Fruit fly (Drosophila melanogaster): ENCODE data around the gene CG7386.
"Not testable (repeated sequence)": the region's sequence is repeated elsewhere in the genome, so short reads cannot be mapped to it uniquely, and the experiment has no call there.

The CG7386 gene

DNA sequence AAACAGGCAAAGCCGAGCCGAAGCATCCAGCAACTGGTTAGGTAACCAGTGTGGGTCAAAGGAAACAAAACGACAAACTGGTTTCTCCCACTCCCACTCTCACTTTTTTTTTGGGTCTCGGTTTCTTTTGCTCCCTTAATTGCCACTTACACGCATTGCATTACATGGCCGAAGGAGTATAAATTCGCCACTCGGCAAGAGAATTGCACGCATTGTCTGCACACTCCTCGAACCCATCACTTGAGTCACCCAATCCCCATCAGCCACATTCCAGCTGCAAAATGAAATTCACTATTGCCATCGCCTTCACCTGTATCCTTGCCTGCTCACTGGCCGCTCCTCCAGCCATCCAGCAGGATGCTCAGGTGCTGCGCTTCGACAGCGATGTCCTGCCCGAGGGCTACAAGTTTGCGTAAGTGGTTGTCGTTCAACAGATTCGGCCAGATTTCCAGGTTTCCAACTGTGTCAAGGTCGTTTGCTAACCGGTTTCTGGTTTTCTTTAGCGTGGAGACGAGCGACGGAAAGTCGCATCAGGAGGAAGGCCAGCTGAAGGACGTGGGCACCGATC lies 46.3 kb upstream of the CG7386 start, which contains the start of gene Lcp65Ad:
Gene Lcp65Ad (plus strand): TSS at position 208 of the 568 bp plus-strand sequence.
- TF ChIP-seq CG14655 (GFP tag; optimal IDR thresholded peaks at IDR 0.05) (no peak), EcR (GFP tag; optimal IDR thresholded peaks at IDR 0.05) (peak; percentile 36)

DNA sequence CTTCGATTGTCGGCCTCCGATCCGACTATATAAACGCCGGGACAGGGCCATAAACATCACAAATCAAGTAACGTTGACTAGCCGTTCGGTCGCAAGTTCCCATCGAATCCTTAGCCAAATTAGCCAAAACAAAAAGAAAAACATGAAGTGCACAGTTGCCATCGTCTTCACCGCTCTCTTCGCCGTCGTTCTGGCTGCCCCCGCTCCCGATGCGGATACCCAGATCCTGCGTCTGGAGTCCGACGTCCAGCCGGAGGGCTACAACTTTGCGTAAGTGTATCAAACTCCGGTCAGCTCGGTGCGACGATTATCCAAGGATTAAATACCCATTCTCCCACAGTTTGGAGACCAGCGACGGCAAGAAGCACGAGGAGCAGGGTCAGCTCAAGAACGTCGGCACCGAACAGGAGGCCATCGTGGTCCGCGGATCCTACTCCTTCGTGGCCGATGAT lies 44.8 kb upstream of the CG7386 start, which contains the start of gene Lcp65Ac:
Gene Lcp65Ac (plus strand): TSS at position 51 of the 452 bp plus-strand sequence.
- TF ChIP-seq CG17806 (tag; optimal IDR thresholded peaks at IDR 0.05) (no peak), rn (GFP tag; IDR thresholded peaks at IDR 0.05) (no peak), CG34367 (tag; optimal IDR thresholded peaks at IDR 0.05) (no peak), Snoo (tag; optimal IDR thresholded peaks at IDR 0.05) (no peak), CG15710 (tag; optimal IDR thresholded peaks at IDR 0.05) (no peak), CG8159 (tag; optimal IDR thresholded peaks at IDR 0.05) (no peak), CG14655 (GFP tag; optimal IDR thresholded peaks at IDR 0.05) (no peak), CG8301 (tag; optimal IDR thresholded peaks at IDR 0.05) (no peak), Pif1A (GFP tag; optimal IDR thresholded peaks at IDR 0.05) (no peak)

DNA sequence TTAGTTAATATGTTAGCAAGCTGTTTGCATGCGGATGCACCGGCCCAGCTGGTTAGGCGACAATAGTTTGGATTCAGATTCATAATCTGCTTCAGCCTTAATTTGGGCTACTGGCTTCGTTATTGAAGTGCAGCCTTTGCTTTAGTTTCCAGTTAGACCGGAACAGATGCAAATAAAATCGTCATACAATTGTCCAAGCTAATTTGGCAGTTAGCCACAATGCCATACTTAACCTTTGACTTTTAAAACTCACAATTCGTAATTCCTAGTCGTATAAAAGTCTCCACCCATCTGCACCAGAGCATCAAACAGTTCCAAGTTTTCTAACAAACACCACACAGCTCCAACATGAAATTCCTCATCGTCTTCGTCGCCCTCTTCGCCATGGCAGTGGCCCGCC lies 43.2 kb upstream of the CG7386 start, which contains the start of gene Lcp65Ab2:
Gene Lcp65Ab2 (plus strand): TSS at position 301 of the 400 bp plus-strand sequence.
- not testable (repeated sequence) for TF ChIP-seq CG13204 (GFP tag; optimal IDR thresholded peaks at IDR 0.05); CG12605 (GFP tag; IDR thresholded peaks at IDR 0.05); CG10348 (GFP tag; IDR thresholded peaks at IDR 0.05)

DNA sequence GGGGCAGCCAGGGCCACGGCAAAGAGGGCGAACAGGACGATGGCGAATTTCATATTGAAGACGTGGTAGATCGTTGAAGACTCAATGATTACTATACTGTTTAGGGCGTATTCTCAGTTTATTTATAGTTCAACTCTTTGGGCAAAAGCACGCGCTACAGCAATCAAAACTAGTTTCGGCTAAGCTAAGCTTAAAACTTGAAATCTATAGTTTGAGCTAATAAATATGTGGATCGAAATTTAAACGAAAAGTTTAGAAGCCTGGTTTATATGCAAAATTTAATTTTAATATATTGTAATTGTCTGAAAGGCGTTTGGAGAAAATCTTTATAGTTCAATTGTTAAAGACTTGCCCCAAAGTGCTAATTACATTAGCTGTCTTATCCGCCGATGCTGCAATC lies 41.7 kb upstream of the CG7386 start, which contains the start of gene Cpr65Ax1:
Gene Cpr65Ax1 (minus strand): TSS at position 101 of the 400 bp plus-strand sequence.
- TF ChIP-seq Ets98B (GFP tag; IDR thresholded peaks at IDR 0.05); CG13204 (GFP tag; optimal IDR thresholded peaks at IDR 0.05); CG34367 (tag; optimal IDR thresholded peaks at IDR 0.05): not testable (repeated sequence)

DNA sequence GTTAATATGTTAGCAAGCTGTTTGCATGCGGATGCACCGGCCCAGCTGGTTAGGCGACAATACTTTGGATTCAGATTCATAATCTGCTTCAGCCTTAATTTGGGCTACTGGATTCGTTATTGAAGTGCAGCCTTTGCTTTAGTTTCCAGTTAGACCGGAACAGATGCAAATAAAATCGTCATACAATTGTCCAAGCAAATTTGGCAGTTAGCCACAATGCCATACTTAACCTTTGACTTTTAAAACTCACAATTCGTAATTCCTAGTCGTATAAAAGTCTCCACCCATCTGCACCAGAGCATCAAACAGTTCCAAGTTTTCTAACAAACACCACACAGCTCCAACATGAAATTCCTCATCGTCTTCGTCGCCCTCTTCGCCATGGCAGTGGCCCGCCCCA lies 40.3 kb upstream of the CG7386 start, which contains the start of gene Lcp65Ab1:
Gene Lcp65Ab1 (plus strand): TSS at position 301 of the 400 bp plus-strand sequence.
- not testable (repeated sequence) for TF ChIP-seq Pif1A (GFP tag; optimal IDR thresholded peaks at IDR 0.05); CG8159 (tag; optimal IDR thresholded peaks at IDR 0.05); fd96Ca (GFP tag; IDR thresholded peaks at IDR 0.05)

DNA sequence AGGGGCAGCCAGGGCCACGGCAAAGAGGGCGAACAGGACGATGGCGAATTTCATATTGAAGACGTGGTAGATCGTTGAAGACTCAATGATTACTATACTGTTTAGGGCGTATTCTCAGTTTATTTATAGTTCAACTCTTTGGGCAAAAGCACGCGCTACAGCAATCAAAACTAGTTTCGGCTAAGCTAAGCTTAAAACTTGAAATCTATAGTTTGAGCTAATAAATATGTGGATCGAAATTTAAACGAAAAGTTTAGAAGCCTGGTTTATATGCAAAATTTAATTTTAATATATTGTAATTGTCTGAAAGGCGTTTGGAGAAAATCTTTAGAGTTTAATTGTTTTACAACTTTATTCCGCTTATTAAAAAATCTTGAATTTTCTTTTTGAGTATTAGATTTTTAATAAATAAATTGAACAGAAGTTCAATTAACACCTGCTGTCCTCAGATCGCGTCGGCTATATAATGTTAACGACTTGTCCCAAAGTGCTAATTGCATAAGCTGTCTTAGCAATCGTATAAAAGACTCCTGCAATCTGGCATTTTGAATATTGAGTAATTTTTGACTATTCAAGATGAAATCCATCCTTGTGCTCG lies 38.7 kb upstream of the CG7386 start, which contains the start of the genes Cpr65Ax2 and Lcp65Aa:
Gene Cpr65Ax2 (minus strand): TSS at position 101 of the 598 bp plus-strand sequence.
Gene Lcp65Aa (plus strand): TSS at position 548 of the 598 bp plus-strand sequence.
- not testable (repeated sequence) for TF ChIP-seq CG9948 (tag; optimal IDR thresholded peaks at IDR 0.05); CG10348 (GFP tag; IDR thresholded peaks at IDR 0.05); CG34367 (tag; optimal IDR thresholded peaks at IDR 0.05)

DNA sequence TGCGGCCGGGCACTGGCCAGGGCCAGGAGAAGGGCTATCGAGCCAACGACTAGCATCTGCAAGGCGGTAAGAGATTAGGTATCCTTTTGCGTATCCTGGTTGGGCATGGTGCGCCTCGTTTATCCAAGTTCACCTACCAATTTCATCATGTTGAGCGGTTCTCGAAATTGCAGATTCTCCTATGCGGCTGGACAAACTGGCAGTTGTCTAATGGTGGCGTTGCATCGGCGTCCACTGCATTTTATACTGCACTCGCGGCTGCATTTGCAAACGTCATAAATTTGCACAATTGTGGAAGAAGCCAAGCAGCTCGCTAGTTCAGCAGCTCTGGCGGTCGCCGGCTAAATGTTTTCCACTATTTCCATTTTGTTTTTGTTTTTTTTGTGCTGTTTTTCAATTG lies 37.0 kb upstream of the CG7386 start, which contains the start of gene Acp65Aa:
Gene Acp65Aa (minus strand): TSS at position 215 of the 400 bp plus-strand sequence.
- TF ChIP-seq CG10348 (GFP tag; IDR thresholded peaks at IDR 0.05) = no peak
- no peak for TF ChIP-seq CG8159 (tag; optimal IDR thresholded peaks at IDR 0.05)
- TF ChIP-seq CG14655 (GFP tag; optimal IDR thresholded peaks at IDR 0.05) = no peak
- TF ChIP-seq rn (GFP tag; IDR thresholded peaks at IDR 0.05) = no peak
- no peak for TF ChIP-seq Ets98B (GFP tag; IDR thresholded peaks at IDR 0.05)
- TF ChIP-seq CG9948 (tag; optimal IDR thresholded peaks at IDR 0.05) = no peak
- TF ChIP-seq CG15710 (tag; optimal IDR thresholded peaks at IDR 0.05) = no peak
- TF ChIP-seq CG13204 (GFP tag; optimal IDR thresholded peaks at IDR 0.05) = no peak

DNA sequence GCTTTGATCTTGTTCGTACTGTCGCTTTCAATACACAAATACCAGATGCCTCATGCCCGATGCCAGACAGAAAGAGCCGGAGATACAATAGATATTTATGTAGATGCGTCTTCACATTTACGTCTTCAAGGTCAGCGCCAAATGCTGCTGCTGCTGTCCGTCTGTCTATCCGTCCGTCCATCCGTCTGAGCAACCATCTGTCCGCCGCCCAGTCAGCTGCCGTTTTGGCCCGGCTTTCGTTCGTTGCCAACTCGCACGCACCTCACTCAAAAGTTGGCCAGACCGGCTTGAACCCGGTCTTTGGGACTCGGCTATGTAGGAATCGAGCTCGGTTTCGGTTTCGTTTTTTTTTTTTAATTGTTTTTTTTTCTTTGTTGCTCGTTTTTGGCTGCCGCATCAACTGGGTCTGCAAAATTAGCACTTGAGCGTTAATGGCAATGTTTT lies 34.6 kb upstream of the CG7386 start:
- TF ChIP-seq Ets98B (GFP tag; IDR thresholded peaks at IDR 0.05) (peak; percentile 61; the same call in 1 of the 2 replicates), D1 (tag; optimal IDR thresholded peaks at IDR 0.05) (no peak), CG4496 (GFP tag; IDR thresholded peaks at IDR 0.05) (peak; percentile 77), Pif1A (GFP tag; optimal IDR thresholded peaks at IDR 0.05) (peak; percentile 81), CG34367 (tag; optimal IDR thresholded peaks at IDR 0.05) (peak; percentile 59), rn (GFP tag; IDR thresholded peaks at IDR 0.05) (no peak), CG8159 (tag; optimal IDR thresholded peaks at IDR 0.05) (peak; percentile 42), CG14655 (GFP tag; optimal IDR thresholded peaks at IDR 0.05) (no peak), CG32121 (GFP tag; IDR thresholded peaks at IDR 0.05) (peak; percentile 37; the same call in 1 of the 2 replicates), CG12605 (GFP tag; IDR thresholded peaks at IDR 0.05) (peak; percentile 91), CG13204 (GFP tag; optimal IDR thresholded peaks at IDR 0.05) (peak; percentile 89), CG17806 (tag; optimal IDR thresholded peaks at IDR 0.05) (peak; percentile 35), Snoo (tag; optimal IDR thresholded peaks at IDR 0.05) (peak; percentile 43), CG8301 (tag; optimal IDR thresholded peaks at IDR 0.05) (no peak), fd96Ca (GFP tag; IDR thresholded peaks at IDR 0.05) (0 out of 3 replicates have a peak, but pooled peaks have one; percentile 42), Pif1B (GFP tag; optimal IDR thresholded peaks at IDR 0.05) (peak; percentile 71), EcR (GFP tag; optimal IDR thresholded peaks at IDR 0.05) (peak; percentile 73), CG10348 (GFP tag; IDR thresholded peaks at IDR 0.05) (no peak), CG15710 (tag; optimal IDR thresholded peaks at IDR 0.05) (peak; percentile 65), gl (tag; optimal IDR thresholded peaks at IDR 0.05) (peak; percentile 68), CG9948 (tag; optimal IDR thresholded peaks at IDR 0.05) (no peak)
